Worm (Caenorhabditis elegans) whole organism, late embryonic: ENCODE measurements around the gene dsl-7.
A peak's percentile ranks its signal among the peaks of the same experiment; 100 is the strongest.

ENCODE experiments used
- C08G9.2 ChIP-seq: sonication (generic microtip); optimal IDR thresholded peaks from 2 replicates; lab custom pipeline; 2016; ENCODE audit warnings: mild to moderate bottlenecking, missing genetic modification characterization, moderate library complexity, missing compliant biosample characterization
- C38D4.7 ChIP-seq: fragments of 200-800 bp; sonication (Bioruptor generic); optimal IDR thresholded peaks from 2 replicates; lab custom pipeline; 2018; ENCODE audit warnings: mild to moderate bottlenecking, missing genetic modification characterization, moderate library complexity, missing compliant biosample characterization
- F13H6.1 ChIP-seq: sonication (generic microtip); optimal IDR thresholded peaks from 2 replicates; lab custom pipeline; 2016; ENCODE audit warnings: missing genetic modification characterization, missing compliant biosample characterization
- K02D7.2 ChIP-seq: sonication (generic microtip); optimal IDR thresholded peaks from 2 replicates; lab custom pipeline; 2017; ENCODE audit warnings: mild to moderate bottlenecking, missing genetic modification characterization, missing compliant biosample characterization
- ceh-14 ChIP-seq: sonication (generic microtip); optimal IDR thresholded peaks from 2 replicates; lab custom pipeline; 2016; ENCODE audit warnings: missing genotype, missing genetic modification characterization, missing compliant biosample characterization
- ceh-18 ChIP-seq: sonication (generic microtip); optimal IDR thresholded peaks from 2 replicates; lab custom pipeline; 2016; ENCODE audit warnings: missing genetic modification characterization, missing compliant biosample characterization
- ceh-19 ChIP-seq: fragments of 200-800 bp; sonication (Bioruptor generic); optimal IDR thresholded peaks from 2 replicates; lab custom pipeline; 2018; ENCODE audit warnings: mild to moderate bottlenecking, missing genetic modification characterization, missing compliant biosample characterization
- ceh-2 ChIP-seq: sonication (generic microtip); optimal IDR thresholded peaks from 2 replicates; lab custom pipeline; 2016; ENCODE audit warnings: missing genotype, missing genetic modification characterization, missing compliant biosample characterization
- ceh-22 ChIP-seq: sonication (generic microtip); optimal IDR thresholded peaks from 2 replicates; lab custom pipeline; 2017; ENCODE audit warnings: missing biosample characterization, missing genetic modification characterization
- ceh-24 ChIP-seq: sonication (generic microtip); optimal IDR thresholded peaks from 2 replicates; lab custom pipeline; 2016; ENCODE audit warnings: mild to moderate bottlenecking, missing genetic modification characterization, missing compliant biosample characterization
- ceh-31 ChIP-seq: sonication (generic microtip); optimal IDR thresholded peaks from 2 replicates; lab custom pipeline; 2016; ENCODE audit warnings: missing genetic modification characterization, missing compliant biosample characterization
- ceh-34 ChIP-seq: sonication (generic microtip); optimal IDR thresholded peaks from 2 replicates; lab custom pipeline; 2016; ENCODE audit warnings: mild to moderate bottlenecking, missing genetic modification characterization, missing compliant biosample characterization
- ceh-48 ChIP-seq: sonication (generic microtip); optimal IDR thresholded peaks from 2 replicates; lab custom pipeline; 2016; ENCODE audit warnings: missing genetic modification characterization, inconsistent platforms, missing compliant biosample characterization
- che-1 ChIP-seq: sonication (generic microtip); optimal IDR thresholded peaks from 2 replicates; lab custom pipeline; 2016; ENCODE audit warnings: mild to moderate bottlenecking, missing genetic modification characterization, missing compliant biosample characterization
- dmd-4 ChIP-seq: sonication (generic microtip); optimal IDR thresholded peaks from 2 replicates; lab custom pipeline; 2016; ENCODE audit warnings: borderline replicate concordance, missing genetic modification characterization, missing compliant biosample characterization
- dve-1 ChIP-seq: sonication (generic microtip); optimal IDR thresholded peaks from 2 replicates; lab custom pipeline; 2017; ENCODE audit warnings: antibody characterized with exemption, mild to moderate bottlenecking, missing genetic modification characterization, missing compliant biosample characterization
- elt-2 ChIP-seq: sonication (generic microtip); optimal IDR thresholded peaks from 2 replicates; lab custom pipeline; 2016; ENCODE audit warnings: missing genetic modification reagents, missing genetic modification characterization, missing compliant biosample characterization
- elt-4 ChIP-seq: sonication (generic microtip); optimal IDR thresholded peaks from 2 replicates; lab custom pipeline; 2016; ENCODE audit warnings: missing genetic modification characterization, missing compliant biosample characterization
- ets-4 ChIP-seq: sonication (generic microtip); optimal IDR thresholded peaks from 2 replicates; lab custom pipeline; 2016; ENCODE audit warnings: missing genetic modification characterization, missing compliant biosample characterization
- fkh-6 ChIP-seq: sonication (generic microtip); optimal IDR thresholded peaks from 2 replicates; lab custom pipeline; 2016; ENCODE audit warnings: missing genetic modification characterization, missing compliant biosample characterization
- gmeb-2 ChIP-seq: sonication (generic microtip); optimal IDR thresholded peaks from 2 replicates; lab custom pipeline; 2016; ENCODE audit warnings: missing genetic modification characterization, inconsistent platforms, missing compliant biosample characterization
- hlh-13 ChIP-seq: fragments of 200-800 bp; sonication (Bioruptor generic); optimal IDR thresholded peaks from 2 replicates; lab custom pipeline; 2018; ENCODE audit warnings: mild to moderate bottlenecking, missing genetic modification characterization, missing compliant biosample characterization
- hlh-15 ChIP-seq: sonication (generic microtip); optimal IDR thresholded peaks from 2 replicates; lab custom pipeline; 2016; ENCODE audit warnings: missing genetic modification characterization, missing compliant biosample characterization
- hlh-30 ChIP-seq: sonication (generic microtip); optimal IDR thresholded peaks from 2 replicates; lab custom pipeline; 2017; ENCODE audit warnings: antibody characterized with exemption, missing genetic modification characterization, missing compliant biosample characterization; ENCODE audit not compliant: insufficient read depth
- hlh-6 ChIP-seq: sonication (generic microtip); optimal IDR thresholded peaks from 2 replicates; lab custom pipeline; 2016; ENCODE audit warnings: missing genotype, missing genetic modification characterization, missing compliant biosample characterization
- madf-2 ChIP-seq: sonication (generic microtip); optimal IDR thresholded peaks from 2 replicates; lab custom pipeline; 2017; ENCODE audit warnings: missing genetic modification characterization, missing compliant biosample characterization
- nfya-1 ChIP-seq: sonication (generic microtip); optimal IDR thresholded peaks from 2 replicates; lab custom pipeline; 2017; ENCODE audit warnings: missing genetic modification characterization, mild to moderate bottlenecking, missing compliant biosample characterization, antibody characterized with exemption, moderate library complexity
- nhr-232 ChIP-seq: sonication (generic microtip); optimal IDR thresholded peaks from 2 replicates; lab custom pipeline; 2016; ENCODE audit warnings: missing genetic modification characterization, missing compliant biosample characterization
- npax-4 ChIP-seq: sonication (generic microtip); optimal IDR thresholded peaks from 2 replicates; lab custom pipeline; 2016; ENCODE audit warnings: missing genetic modification characterization, missing compliant biosample characterization
- odd-2 ChIP-seq: sonication (generic microtip); optimal IDR thresholded peaks from 2 replicates; lab custom pipeline; 2017; ENCODE audit warnings: antibody characterized with exemption, mild to moderate bottlenecking, missing genetic modification characterization, missing compliant biosample characterization
- pax-1 ChIP-seq: fragments of 150-350 bp; optimal IDR thresholded peaks from 2 replicates; lab custom pipeline; 2014; ENCODE audit warnings: missing biosample characterization, missing genetic modification characterization
- pha-2 ChIP-seq: sonication (generic microtip); optimal IDR thresholded peaks from 2 replicates; lab custom pipeline; 2017; ENCODE audit warnings: mild to moderate bottlenecking, missing genetic modification characterization, missing compliant biosample characterization
- pha-4 ChIP-seq: fragments of 150-350 bp; optimal IDR thresholded peaks from 2 replicates; lab custom pipeline; 2018; ENCODE audit warnings: missing biosample characterization, missing genetic modification reagents, missing genetic modification characterization
- pqm-1 ChIP-seq: sonication (generic microtip); optimal IDR thresholded peaks from 2 replicates; lab custom pipeline; 2016; ENCODE audit warnings: missing genetic modification characterization, missing compliant biosample characterization
- pros-1 ChIP-seq: fragments of 150-350 bp; optimal IDR thresholded peaks from 2 replicates; lab custom pipeline; 2014; ENCODE audit warnings: missing biosample characterization, missing genetic modification reagents, missing genetic modification characterization
- sdc-2 ChIP-seq: sonication (generic microtip); optimal IDR thresholded peaks from 2 replicates; lab custom pipeline; 2016; ENCODE audit warnings: missing genotype, missing genetic modification characterization, missing compliant biosample characterization
- sox-4 ChIP-seq: sonication (generic microtip); optimal IDR thresholded peaks from 2 replicates; lab custom pipeline; 2017; ENCODE audit warnings: mild to moderate bottlenecking, missing genetic modification characterization, inconsistent platforms, missing compliant biosample characterization
- syd-9 ChIP-seq: sonication (generic microtip); optimal IDR thresholded peaks from 2 replicates; lab custom pipeline; 2016; ENCODE audit warnings: mild to moderate bottlenecking, missing genetic modification characterization, moderate library complexity, missing compliant biosample characterization
- tbx-2 ChIP-seq: sonication (generic microtip); optimal IDR thresholded peaks from 2 replicates; lab custom pipeline; 2016; ENCODE audit warnings: missing genetic modification characterization, missing compliant biosample characterization
- tbx-7 ChIP-seq: sonication (generic microtip); optimal IDR thresholded peaks from 2 replicates; lab custom pipeline; 2016; ENCODE audit warnings: missing genotype, missing genetic modification characterization, missing compliant biosample characterization
- ttx-3 ChIP-seq: sonication (generic microtip); optimal IDR thresholded peaks from 2 replicates; lab custom pipeline; 2016; ENCODE audit warnings: missing genetic modification reagents, missing genetic modification characterization, missing compliant biosample characterization
- unc-3 ChIP-seq, 2 experiments: fragments of 200-800 bp in 1 of 2; sonication (Bioruptor generic) in 1 of 2; sonication (generic microtip) in 1 of 2; conservative IDR thresholded peaks in 1 of 2; optimal IDR thresholded peaks in 1 of 2; 2 replicates each; pipeline versions ENCODE4 v1.3.6 to Lab custom; 2016 to 2022; ENCODE audit warnings: missing compliant biosample characterization in 2 of 2, missing genetic modification characterization in 2 of 2, missing genetic modification reagents in 1 of 2
- unc-55 ChIP-seq: sonication (generic microtip); optimal IDR thresholded peaks from 2 replicates; lab custom pipeline; 2017; ENCODE audit warnings: missing biosample characterization, missing genetic modification reagents, missing genetic modification characterization
- unc-86 ChIP-seq: sonication (generic microtip); optimal IDR thresholded peaks from 2 replicates; lab custom pipeline; 2016; ENCODE audit warnings: missing genetic modification characterization, missing compliant biosample characterization
- ztf-16 ChIP-seq: sonication (generic microtip); optimal IDR thresholded peaks from 2 replicates; lab custom pipeline; 2017; ENCODE audit warnings: missing genetic modification characterization, missing compliant biosample characterization

Gene dsl-7

ce11 chrV:12999559-12999958 is 6.6 kb downstream of the dsl-7 start, which contains the start of gene far-4:
Gene far-4 (minus strand): TSS chrV:12999659.
- no peak for TF ChIP-seq sdc-2 (tag; lab: Kevin White, UChicago)
- TF ChIP-seq pros-1 = no peak
- no peak for TF ChIP-seq ceh-22 (tag; lab: Kevin White, UChicago)
- TF ChIP-seq ceh-14 (tag; lab: Kevin White, UChicago) = no peak
- TF ChIP-seq ceh-24 = no peak
- TF ChIP-seq tbx-2 (tag; lab: Kevin White, UChicago) = no peak
- no peak for TF ChIP-seq K02D7.2 (tag; lab: Kevin White, UChicago)
- TF ChIP-seq ceh-18 (tag; lab: Kevin White, UChicago) = no peak

ce11 chrV:13000068-13000467 is 7.1 kb downstream of the dsl-7 start:
- TF ChIP-seq ceh-34 (tag; lab: Kevin White, UChicago) (no peak), odd-2 (tag; lab: Kevin White, UChicago) (no peak), sox-4 (tag; lab: Kevin White, UChicago) (no peak), hlh-30 (tag; lab: Kevin White, UChicago) (no peak), pqm-1 (tag; lab: Kevin White, UChicago) (no peak), C08G9.2 (no peak), ttx-3 (tag; lab: Kevin White, UChicago) (no peak)

- TF ChIP-seq ceh-18 (tag; lab: Kevin White, UChicago) (no peak), pax-1 (tag; lab: Kevin White, UChicago) (no peak), unc-3 (GFP tag; conservative IDR thresholded peaks at IDR 0.05; lab: Robert Waterston, UW) (no peak), unc-3 (tag; optimal IDR thresholded peaks at IDR 0.05; lab: Kevin White, UChicago) (no peak), pqm-1 (tag; lab: Kevin White, UChicago) (no peak), hlh-15 (tag; lab: Kevin White, UChicago) (no peak), ceh-24 (no peak), sdc-2 (tag; lab: Kevin White, UChicago) (no peak)
Observed at ce11 chrV:13002070-13002469, 9.1 kb downstream of the dsl-7 start, which contains the start of gene inft-2. Gene inft-2 (plus strand): TSS chrV:13002317.

DNA sequence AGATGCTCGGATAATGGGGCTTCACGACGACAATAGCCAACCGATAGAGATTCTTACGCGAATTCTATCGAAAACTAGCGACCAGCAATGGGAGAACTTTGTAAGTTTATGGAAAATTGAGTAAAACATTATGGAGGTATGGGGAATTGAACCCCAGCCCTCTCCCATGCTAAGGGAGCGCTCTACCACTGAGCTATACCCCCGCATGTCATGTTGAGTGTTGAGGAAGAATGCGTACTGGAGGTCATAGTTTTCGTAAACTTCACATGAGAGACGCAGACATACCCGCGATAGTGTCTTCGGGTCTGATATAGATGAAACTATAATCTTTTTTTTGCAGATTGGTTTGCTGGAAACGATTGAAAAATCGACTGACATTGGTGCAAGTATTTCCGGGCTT is 10.4 kb downstream of the dsl-7 start:
- peak; percentile 78 for TF ChIP-seq madf-2 (tag; lab: Kevin White, UChicago)
- TF ChIP-seq fkh-6 = peak; percentile 87
- peak; percentile 84 for TF ChIP-seq nhr-232
- peak; percentile 67 for TF ChIP-seq pha-2
- peak; percentile 74 for TF ChIP-seq ttx-3 (tag; lab: Kevin White, UChicago)
- no peak for TF ChIP-seq elt-4 (tag; lab: Kevin White, UChicago)
- peak; percentile 90 for TF ChIP-seq ztf-16 (tag; lab: Kevin White, UChicago)
- peak; percentile 59 for TF ChIP-seq npax-4 (tag; lab: Kevin White, UChicago)
- no peak for TF ChIP-seq pha-4
- TF ChIP-seq sdc-2 (tag; lab: Kevin White, UChicago) = peak; percentile 76
- peak; percentile 85 for TF ChIP-seq unc-86 (tag; lab: Kevin White, UChicago)
- peak; percentile 86 for TF ChIP-seq syd-9 (tag; lab: Kevin White, UChicago)
- no peak for TF ChIP-seq pax-1 (tag; lab: Kevin White, UChicago)
- TF ChIP-seq nfya-1 = peak; percentile 47
- no peak for TF ChIP-seq unc-55 (GFP tag; lab: Kevin White, UChicago)
- peak; percentile 78 for TF ChIP-seq hlh-13 (GFP tag; lab: Kevin White, UChicago)
- TF ChIP-seq C38D4.7 (GFP tag; lab: Kevin White, UChicago) = peak; percentile 85
- TF ChIP-seq che-1 (tag; lab: Kevin White, UChicago) = peak; percentile 87
- peak; percentile 84 for TF ChIP-seq elt-2
- peak; percentile 44 for TF ChIP-seq ets-4 (tag; lab: Kevin White, UChicago)
- TF ChIP-seq pqm-1 (tag; lab: Kevin White, UChicago) = peak; percentile 62
- TF ChIP-seq hlh-6 = peak; percentile 82
- peak; percentile 83 for TF ChIP-seq ceh-19 (GFP tag; lab: Kevin White, UChicago)
- peak; percentile 83 for TF ChIP-seq C08G9.2
- peak; percentile 76 for TF ChIP-seq dve-1 (tag; lab: Kevin White, UChicago)
- peak; percentile 83 for TF ChIP-seq F13H6.1 (tag; lab: Kevin White, UChicago)
- TF ChIP-seq dmd-4 (tag; lab: Kevin White, UChicago) = peak; percentile 82
- TF ChIP-seq gmeb-2 = peak; percentile 80
- peak; percentile 73 for TF ChIP-seq ceh-2
- peak; percentile 86 for TF ChIP-seq K02D7.2 (tag; lab: Kevin White, UChicago)
- TF ChIP-seq ceh-22 (tag; lab: Kevin White, UChicago) = no peak
- peak; percentile 71 for TF ChIP-seq ceh-48 (tag; lab: Kevin White, UChicago)
- peak; percentile 67 for TF ChIP-seq ceh-31 (tag; lab: Kevin White, UChicago)
- peak; percentile 89 for TF ChIP-seq sox-4 (tag; lab: Kevin White, UChicago)
- peak; percentile 1 for TF ChIP-seq tbx-7 (tag; lab: Kevin White, UChicago)
